3 fruit fly cellular contexts compared by ENCODE assay signal in genomic region chr2L:10697992-10698391, dm6.
A peak's percentile ranks its signal among the peaks of the same experiment; 100 is the strongest.
TF ChIP-seq lines count a peak whose summit lies in the region.

CG7300 (minus strand) TSS chr2L:10698043.

- no peak for TF ChIP-seq CTCF in whole organism, embryonic (GFP tag; optimal IDR thresholded peaks at IDR 0.05; lab: Kevin White, UChicago)

TF ChIP-seq in whole organism, embryonic, 481 proteins besides CTCF, POLR2A, EP300 and RAD21 (continues in another document):
- TF ChIP-seq insv (GFP tag; optimal IDR thresholded peaks at IDR 0.05; lab: Kevin White, UChicago) (no peak), pb (GFP tag; optimal IDR thresholded peaks at IDR 0.05; lab: Kevin White, UChicago) (peak; percentile 7), corto (GFP tag; optimal IDR thresholded peaks at IDR 0.05; lab: Kevin White, UChicago) (no peak), CG4282 (GFP tag; optimal IDR thresholded peaks at IDR 0.05; lab: Kevin White, UChicago) (no peak), CG8765 (GFP tag; IDR thresholded peaks at IDR 0.05; lab: Robert Waterston, UW) (no peak), mirr (GFP tag; optimal IDR thresholded peaks at IDR 0.05; lab: Kevin White, UChicago) (no peak), Hmx (GFP tag; optimal IDR thresholded peaks at IDR 0.05; lab: Kevin White, UChicago) (no peak), Kr (GFP tag; optimal IDR thresholded peaks at IDR 0.05; lab: Kevin White, UChicago) (no peak), CG1024 (GFP tag; IDR thresholded peaks at IDR 0.05; lab: Robert Waterston, UW) (no peak), org-1 (GFP tag; optimal IDR thresholded peaks at IDR 0.05; lab: Kevin White, UChicago) (no peak), CG31365 (tag; optimal IDR thresholded peaks at IDR 0.05; lab: Kevin White, UChicago) (no peak), CG1832 (GFP tag; optimal IDR thresholded peaks at IDR 0.05; lab: Kevin White, UChicago) (no peak), CG31441 (GFP tag; IDR thresholded peaks at IDR 0.05; lab: Robert Waterston, UW) (peak; percentile 51), CG13287 (GFP tag; IDR thresholded peaks at IDR 0.05; lab: Robert Waterston, UW; ENCODE audit: partially characterized antibody) (no peak), Doc3 (GFP tag; IDR thresholded peaks at IDR 0.05; lab: Robert Waterston, UW; ENCODE audit: partially characterized antibody) (no peak), ems (GFP tag; optimal IDR thresholded peaks at IDR 0.05; lab: Kevin White, UChicago) (peak; percentile 29), CG2120 (GFP tag; optimal IDR thresholded peaks at IDR 0.05; lab: Kevin White, UChicago) (peak; percentile 83), Atf6 (GFP tag; IDR thresholded peaks at IDR 0.05; lab: Robert Waterston, UW) (peak; percentile 68; the same call in 1 of the 2 replicates), CG11696 (GFP tag; IDR thresholded peaks at IDR 0.05; lab: Robert Waterston, UW) (peak; percentile 38; the same call in 1 of the 2 replicates), CG17361 (GFP tag; IDR thresholded peaks at IDR 0.05; lab: Robert Waterston, UW) (peak; percentile 54; the same call in 2 of the 3 replicates), cwo (GFP tag; optimal IDR thresholded peaks at IDR 0.05; lab: Kevin White, UChicago) (peak; percentile 48), ase (GFP tag; IDR thresholded peaks at IDR 0.05; lab: Robert Waterston, UW) (peak; percentile 33; the same call in 1 of the 3 replicates), Mad (GFP tag; optimal IDR thresholded peaks at IDR 0.05; lab: Kevin White, UChicago) (no peak), sd (tag; optimal IDR thresholded peaks at IDR 0.05; lab: Kevin White, UChicago) (no peak), CG4424 (GFP tag; optimal IDR thresholded peaks at IDR 0.05; lab: Kevin White, UChicago) (peak; percentile 38), Hand (GFP tag; optimal IDR thresholded peaks at IDR 0.05; lab: Kevin White, UChicago) (no peak), CG43689 (GFP tag; IDR thresholded peaks at IDR 0.05; lab: Robert Waterston, UW) (no peak), CG2116 (GFP tag; optimal IDR thresholded peaks at IDR 0.05; lab: Kevin White, UChicago) (no peak), CG7987 (GFP tag; optimal IDR thresholded peaks at IDR 0.05; lab: Kevin White, UChicago) (no peak), CG15269 (tag; optimal IDR thresholded peaks at IDR 0.05; lab: Kevin White, UChicago) (peak; percentile 64)

TF ChIP-seq in whole organism, prepupa, 60 proteins besides CTCF, POLR2A, EP300 and RAD21:
- TF ChIP-seq eg (GFP tag; IDR thresholded peaks at IDR 0.05; lab: Robert Waterston, UW) (0 out of 3 replicates have a peak, but pooled peaks have one; percentile 13), CG32006 (GFP tag; optimal IDR thresholded peaks at IDR 0.05; lab: Kevin White, UChicago) (peak; percentile 27), svp (GFP tag; lab: Kevin White, UChicago) (peak; percentile 18), Eip78C (GFP tag; lab: Kevin White, UChicago) (peak; percentile 81), Ets21C (GFP tag; optimal IDR thresholded peaks at IDR 0.05; lab: Kevin White, UChicago) (no peak), Eip93F (GFP tag; optimal IDR thresholded peaks at IDR 0.05; lab: Kevin White, UChicago) (no peak)
TF ChIP-seq in whole organism, prepupa: peak in this region for 4.

TF ChIP-seq in whole organism, wandering third instar larva, 38 proteins besides CTCF, POLR2A, EP300 and RAD21:
- TF ChIP-seq sv (GFP tag; optimal IDR thresholded peaks at IDR 0.05; lab: Kevin White, UChicago): peak; percentile 8
- TF ChIP-seq Dfd (GFP tag; optimal IDR thresholded peaks at IDR 0.05; lab: Kevin White, UChicago): no peak
- TF ChIP-seq h (GFP tag; optimal IDR thresholded peaks at IDR 0.05; lab: Kevin White, UChicago): peak; percentile 13

Comparison
In these comparisons a context has a peak if more than half of its experiments do, and no peak if none do; other contexts are left out.
1. Of the 7 proteins assayed by ChIP-seq in both whole organism, embryonic and whole organism, prepupa: peak only in whole organism, embryonic: Blimp-1, Gug and Sox102F; only in whole organism, prepupa: none; in both: none; in neither: 4.